Fruit fly (Drosophila melanogaster) whole organism, embryonic: ENCODE data around the gene CG14273.

Experiments used
- CG11723 ChIP-seq: fragments of 200-800 bp; sonication (Bioruptor generic); optimal IDR thresholded peaks from 2 replicates; lab custom pipeline; 2017; ENCODE audit warnings: missing biosample characterization, mild to moderate bottlenecking, missing genetic modification characterization
- CG8359 ChIP-seq: fragments of 200-800 bp; sonication (Bioruptor generic); optimal IDR thresholded peaks from 2 replicates; lab custom pipeline; 2017; ENCODE audit warnings: missing biosample characterization, mild to moderate bottlenecking, missing genetic modification characterization, borderline replicate concordance
- Fer1 ChIP-seq: fragments of 200-800 bp; sonication (Bioruptor generic); optimal IDR thresholded peaks from 2 replicates; lab custom pipeline; 2017; ENCODE audit warnings: missing biosample characterization, mild to moderate bottlenecking, missing genetic modification characterization
- MESR4 ChIP-seq: fragments of 200-800 bp; sonication (Bioruptor generic); optimal IDR thresholded peaks from 2 replicates; lab custom pipeline; 2018; ENCODE audit warnings: missing biosample characterization, mild to moderate bottlenecking, missing genetic modification characterization, moderate library complexity
- Spps ChIP-seq: fragments of 200-800 bp; sonication (Bioruptor generic); optimal IDR thresholded peaks from 2 replicates; lab custom pipeline; 2018; ENCODE audit warnings: missing biosample characterization, mild to moderate bottlenecking, missing genetic modification characterization
- cad ChIP-seq: fragments of >200 bp; optimal IDR thresholded peaks from 2 replicates; lab custom pipeline; 2017; ENCODE audit warnings: missing biosample characterization, missing genetic modification characterization
- fu2 ChIP-seq: fragments of 200-800 bp; sonication (Bioruptor generic); optimal IDR thresholded peaks from 2 replicates; lab custom pipeline; 2016; ENCODE audit warnings: missing biosample characterization, missing genetic modification characterization
- pho ChIP-seq: fragments of 200-800 bp; sonication (Bioruptor generic); optimal IDR thresholded peaks from 2 replicates; lab custom pipeline; 2016; ENCODE audit warnings: missing biosample characterization, missing genetic modification characterization
- phol ChIP-seq: fragments of 200-800 bp; sonication (Bioruptor generic); optimal IDR thresholded peaks from 3 replicates; lab custom pipeline; 2018; ENCODE audit warnings: missing biosample characterization, mild to moderate bottlenecking, missing genetic modification characterization, moderate library complexity
- pros ChIP-seq: fragments of 200-800 bp; sonication (Bioruptor generic); optimal IDR thresholded peaks from 3 replicates; lab custom pipeline; 2019; ENCODE audit warnings: missing biosample characterization, mild to moderate bottlenecking, missing genetic modification characterization, moderate library complexity
- sd ChIP-seq: fragments of 200-800 bp; sonication (Bioruptor generic); optimal IDR thresholded peaks from 3 replicates; lab custom pipeline; 2018; ENCODE audit warnings: missing biosample characterization, mild to moderate bottlenecking, missing genetic modification characterization, moderate library complexity

DNA sequence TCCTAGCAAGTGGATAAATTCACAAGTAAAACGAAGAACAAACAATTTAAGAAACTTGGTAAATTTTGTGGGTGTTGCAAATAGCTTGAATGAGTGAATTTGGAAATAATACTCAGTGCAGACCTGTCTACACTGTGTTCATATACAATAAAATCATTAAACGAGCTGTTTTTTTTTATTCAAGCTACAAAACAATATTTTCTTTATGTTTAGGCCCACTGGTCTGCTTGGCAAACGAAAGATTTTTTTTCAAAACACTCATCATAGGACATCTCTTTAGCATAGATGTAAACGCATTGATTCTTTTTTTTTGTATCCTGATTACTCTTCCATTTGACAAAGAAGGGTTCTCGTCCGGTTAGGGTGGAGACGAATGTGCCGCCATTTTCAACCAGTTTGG lies 49.8 kb downstream of the CG14273 start, which contains the start of gene CG42820:
- TF ChIP-seq sd (tag; lab: Kevin White, UChicago) (no peak), fu2 (GFP tag; lab: Kevin White, UChicago) (no peak), CG8359 (GFP tag; lab: Kevin White, UChicago) (no peak), Spps (tag; lab: Kevin White, UChicago) (no peak), pho (GFP tag; lab: Kevin White, UChicago) (no peak), CG11723 (no peak), pros (no peak), phol (no peak), cad (GFP tag; lab: Kevin White, UChicago) (no peak), MESR4 (GFP tag; lab: Kevin White, UChicago) (no peak), Fer1 (GFP tag; lab: Kevin White, UChicago) (no peak)
